Fruit fly (Drosophila melanogaster) whole organism, larva: Measurements from ENCODE around the gene Or19a.
"Not testable (repeated sequence)": the region's sequence is repeated elsewhere in the genome, so short reads cannot be mapped to it uniquely, and the experiment has no call there.

Experiments used
- noc ChIP-seq: fragments of 200-800 bp; sonication (Bioruptor generic); optimal IDR thresholded peaks from 3 replicates; lab custom pipeline; 2019; ENCODE audit warnings: missing biosample characterization, mild to moderate bottlenecking, missing genetic modification characterization, moderate library complexity

Gene Or19a

dm6 chrX:20133432-20133831 lies 9.6 kb downstream of the Or19a start, which contains the start of gene CG15322:
CG15322 (plus strand) TSS chrX:20133579.
- no peak for TF ChIP-seq noc (tag; lab: Kevin White, UChicago)

dm6 chrX:20130486-20130885 lies 12.5 kb downstream of the Or19a start:
- no peak for TF ChIP-seq noc (tag; lab: Kevin White, UChicago)

- TF ChIP-seq noc (tag; lab: Kevin White, UChicago) = no peak
Observed at dm6 chrX:20129554-20129953, 13.4 kb downstream of the Or19a start.

DNA sequence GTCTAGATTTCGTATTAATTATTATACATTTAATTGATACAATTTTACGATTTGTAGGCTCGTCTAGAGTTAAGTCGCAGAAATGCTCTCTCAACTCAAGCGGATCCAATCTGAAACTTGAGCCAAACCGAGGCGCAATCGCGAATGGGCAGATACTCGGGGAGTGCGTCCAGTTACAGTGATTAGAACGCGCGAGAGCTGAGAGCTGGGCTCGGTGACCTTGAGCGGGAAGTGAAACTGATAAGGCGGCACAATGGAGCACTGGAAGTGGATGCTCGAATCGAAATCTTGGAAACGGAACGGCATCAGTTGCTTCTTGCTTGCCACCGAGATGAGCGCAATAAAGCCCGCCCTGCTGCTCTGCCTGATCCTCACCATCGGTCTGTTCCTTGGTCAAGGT lies 20.8 kb downstream of the Or19a start, which contains the start of gene CG34331:
CG34331 (plus strand) TSS at position 301 of the 400 bp plus-strand sequence.
- TF ChIP-seq noc (tag; lab: Kevin White, UChicago) = no peak

dm6 chrX:20110475-20110874 lies 32.5 kb downstream of the Or19a start, which contains the start of gene karr:
karr (minus strand) TSS chrX:20110575.
- TF ChIP-seq noc (tag; lab: Kevin White, UChicago) = no peak

dm6 chrX:20104987-20105386 lies 38.0 kb downstream of the Or19a start:
- TF ChIP-seq noc (tag; lab: Kevin White, UChicago) = no peak

DNA sequence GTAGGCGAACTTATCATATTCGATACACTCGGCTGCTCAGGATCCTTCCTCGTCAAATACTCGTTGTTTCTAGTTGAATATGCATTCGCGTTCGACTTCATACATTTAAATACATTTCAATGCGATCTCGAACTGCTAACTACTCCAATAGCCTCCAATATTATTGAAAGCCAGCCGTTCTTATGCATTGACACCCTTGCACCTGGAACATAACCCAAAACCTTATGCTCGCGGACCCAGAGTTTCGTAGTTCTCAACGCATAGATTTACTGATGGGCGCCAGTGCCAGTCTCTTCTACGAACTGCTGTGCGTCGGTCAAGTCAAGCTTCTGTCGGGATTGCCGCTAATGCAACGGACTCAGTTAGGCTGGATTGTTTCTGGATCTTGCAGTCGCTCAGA lies 46.6 kb downstream of the Or19a start, which contains the start of gene CG42581:
CG42581 (minus strand) TSS at position 101 of the 400 bp plus-strand sequence.
- TF ChIP-seq noc (tag; lab: Kevin White, UChicago) = not testable (repeated sequence)

- not testable (repeated sequence) for TF ChIP-seq noc (tag; lab: Kevin White, UChicago)
Observed at dm6 chrX:20094098-20094497, 48.9 kb downstream of the Or19a start, which contains the start of gene Or19b. Or19b (plus strand) TSS chrX:20094398.

- TF ChIP-seq noc (tag; lab: Kevin White, UChicago) = no peak
Observed at dm6 chrX:20092308-20092707, 50.7 kb downstream of the Or19a start, which contains the start of gene fd19B. fd19B (minus strand) TSS chrX:20092408.
